Worm (Caenorhabditis elegans): Measurements from ENCODE around the gene str-92.

Gene str-92

DNA sequence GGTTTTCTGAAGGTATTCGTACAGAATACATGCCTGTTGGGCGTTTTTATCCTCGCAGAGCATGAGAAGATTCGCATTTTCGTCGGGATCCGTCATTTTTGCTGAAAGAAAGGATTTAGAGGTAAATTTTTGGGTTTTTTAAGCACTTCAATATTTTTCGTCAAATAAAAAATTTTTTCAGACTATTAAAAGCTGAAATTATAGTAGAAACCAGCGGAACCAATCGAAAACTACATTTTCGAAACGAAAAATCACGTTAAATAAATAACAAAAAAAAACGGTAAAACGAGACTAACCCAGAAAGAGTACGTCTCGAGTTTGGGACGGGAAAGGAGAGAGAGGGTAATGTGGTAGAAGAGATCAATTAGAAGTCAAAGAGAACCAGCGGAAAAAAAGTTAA, 26.0 kb downstream of the str-92 start, which contains the start of gene fbxa-192:
fbxa-192 (minus strand) TSS at position 101 of the 400 bp plus-strand sequence.
- TF ChIP-seq eyg-1 (tag; optimal IDR thresholded peaks at IDR 0.05) (no peak), Y22D7AL.16 (tag; optimal IDR thresholded peaks at IDR 0.05) (no peak), ceh-31 (tag; optimal IDR thresholded peaks at IDR 0.05) (no peak), sdc-2 (tag; optimal IDR thresholded peaks at IDR 0.05) (no peak)

- TF ChIP-seq mec-3 (tag; optimal IDR thresholded peaks at IDR 0.05; ENCODE audit: borderline replicate concordance) (no peak), sdc-2 (tag; optimal IDR thresholded peaks at IDR 0.05) (no peak), unc-86 (tag; optimal IDR thresholded peaks at IDR 0.05) (no peak), K02D7.2 (tag; optimal IDR thresholded peaks at IDR 0.05) (no peak), hlh-6 (tag; optimal IDR thresholded peaks at IDR 0.05) (no peak), ahr-1 (tag; optimal IDR thresholded peaks at IDR 0.05) (no peak), ama-1 (optimal IDR thresholded peaks at IDR 0.05) (no peak), tbx-2 (tag; optimal IDR thresholded peaks at IDR 0.05) (no peak), elt-2 (tag; optimal IDR thresholded peaks at IDR 0.05) (no peak), pat-9 (tag; optimal IDR thresholded peaks at IDR 0.05) (no peak), hlh-13 (GFP tag; optimal IDR thresholded peaks at IDR 0.05) (no peak), npax-4 (tag; optimal IDR thresholded peaks at IDR 0.05) (no peak), pha-2 (tag; optimal IDR thresholded peaks at IDR 0.05) (no peak), nhr-11 (tag; optimal IDR thresholded peaks at IDR 0.05) (no peak), che-1 (tag; optimal IDR thresholded peaks at IDR 0.05) (no peak), pqm-1 (tag; optimal IDR thresholded peaks at IDR 0.05) (no peak)
Measured at ce11 chrV:17628566-17628965, 47.9 kb downstream of the str-92 start, which contains the start of gene F57G4.10. Gene F57G4.10 (plus strand): TSS chrV:17628866.

Data from whole organism, late embryonic.